Worm (Caenorhabditis elegans): ENCODE measurements around the gene inpp-5K.

DNA sequence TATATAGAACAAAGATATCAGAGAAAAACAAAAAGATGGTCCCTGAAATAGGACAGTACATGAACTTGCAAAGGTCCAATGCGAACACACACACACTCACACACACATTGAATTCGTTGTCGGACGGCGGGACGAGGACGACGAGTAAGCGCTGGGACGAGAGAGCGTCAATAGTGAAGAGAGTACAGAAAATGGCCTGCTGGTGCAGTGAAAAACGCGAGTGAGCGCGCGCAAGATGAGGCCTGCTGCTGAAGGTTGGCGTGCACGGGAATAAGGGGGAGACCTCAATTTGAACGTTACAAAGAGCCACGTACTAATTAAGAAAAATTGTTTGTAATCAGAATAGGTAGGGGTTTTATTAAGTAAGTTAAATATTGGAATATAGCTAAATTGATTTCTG is 34.2 kb downstream of the inpp-5K start:
- TF ChIP-seq T22C8.4 (GFP tag; IDR thresholded peaks at IDR 0.05) (no peak), flt-1 (GFP tag; IDR thresholded peaks at IDR 0.05) (no peak), ref-1 (GFP tag; conservative IDR thresholded peaks at IDR 0.05) (no peak), med-1 (GFP tag; optimal IDR thresholded peaks at IDR 0.05; ENCODE audit: insufficient read depth) (no peak), klf-2 (GFP tag; conservative IDR thresholded peaks at IDR 0.05) (0 out of 2 replicates have a peak, but pooled peaks have one; percentile 11), cog-1 (tag; optimal IDR thresholded peaks at IDR 0.05) (no peak), ztf-23 (GFP tag; IDR thresholded peaks at IDR 0.05) (no peak), tab-1 (GFP tag; IDR thresholded peaks at IDR 0.05) (no peak)

Data from whole organism, midembryonic.